Fruit fly (Drosophila melanogaster) whole organism, wandering third instar larva: ENCODE measurements around the gene CG3032.

ENCODE experiments used
- CG32264 ChIP-seq: fragments of 200-800 bp; sonication (Bioruptor generic); optimal IDR thresholded peaks from 2 replicates; lab custom pipeline; 2016; ENCODE audit warnings: missing biosample characterization, missing genetic modification characterization
- CG9705 ChIP-seq: fragments of 200-800 bp; sonication (Bioruptor generic); optimal IDR thresholded peaks from 2 replicates; lab custom pipeline; 2018; ENCODE audit warnings: missing biosample characterization, mild to moderate bottlenecking, missing genetic modification characterization
- CrebA ChIP-seq: fragments of 200-800 bp; sonication (Bioruptor generic); optimal IDR thresholded peaks from 2 replicates; lab custom pipeline; 2016; ENCODE audit warnings: missing biosample characterization, mild to moderate bottlenecking, missing genetic modification characterization, borderline replicate concordance
- Dfd ChIP-seq: fragments of >200 bp; optimal IDR thresholded peaks from 2 replicates; lab custom pipeline; 2017; ENCODE audit warnings: missing biosample characterization, missing genetic modification characterization
- Dif ChIP-seq: fragments of 200-275, 200-300 bp; sonication (Bioruptor generic); optimal IDR thresholded peaks from 2 replicates; lab custom pipeline; 2018; ENCODE audit warnings: missing biosample characterization, missing genetic modification characterization; ENCODE audit not compliant: partially characterized antibody
- GATAd ChIP-seq: sonication (Bioruptor generic); optimal IDR thresholded peaks from 2 replicates; lab custom pipeline; 2016; ENCODE audit warnings: missing biosample characterization, missing genetic modification characterization
- HLH106 ChIP-seq: fragments of 200-800 bp; optimal IDR thresholded peaks from 3 replicates; lab custom pipeline; 2019; ENCODE audit warnings: missing biosample characterization, mild to moderate bottlenecking, missing genetic modification characterization, moderate library complexity
- Hnf4 ChIP-seq: fragments of 200-800 bp; sonication (Bioruptor generic); optimal IDR thresholded peaks from 2 replicates; lab custom pipeline; 2016; ENCODE audit warnings: missing biosample characterization, mild to moderate bottlenecking, missing genetic modification characterization
- Hr78 ChIP-seq: fragments of >200 bp; optimal IDR thresholded peaks from 2 replicates; lab custom pipeline; 2017; ENCODE audit warnings: missing biosample characterization, missing genetic modification characterization
- Hr83 ChIP-seq: fragments of 200-300 bp; sonication (Bioruptor generic); optimal IDR thresholded peaks from 2 replicates; lab custom pipeline; 2016; ENCODE audit warnings: missing biosample characterization, mild to moderate bottlenecking, missing genetic modification characterization, moderate library complexity; ENCODE audit not compliant: poor library complexity, severe bottlenecking
- Jra ChIP-seq: sonication (Bioruptor generic); optimal IDR thresholded peaks from 2 replicates; lab custom pipeline; 2016; ENCODE audit warnings: missing biosample characterization, missing genetic modification characterization
- Mio ChIP-seq: sonication (Bioruptor generic); optimal IDR thresholded peaks from 2 replicates; lab custom pipeline; 2016; ENCODE audit warnings: missing biosample characterization, missing genetic modification characterization
- Myc ChIP-seq: fragments of >200 bp; optimal IDR thresholded peaks from 2 replicates; lab custom pipeline; 2017
- N ChIP-seq: fragments of >200 bp; optimal IDR thresholded peaks from 2 replicates; lab custom pipeline; 2018; ENCODE audit warnings: missing biosample characterization, missing external identifiers, missing genetic modification characterization
- OdsH ChIP-seq: fragments of 200-800 bp; sonication (Bioruptor generic); optimal IDR thresholded peaks from 2 replicates; lab custom pipeline; 2016; ENCODE audit warnings: missing biosample characterization, mild to moderate bottlenecking, missing genetic modification characterization
- Rel ChIP-seq, 2 experiments: fragments of 200-800 bp; sonication (Bioruptor generic) in 1 of 2; optimal IDR thresholded peaks; 2 replicates in 1 of 2; 3 replicates in 1 of 2; lab custom pipeline; 2016 to 2019; ENCODE audit warnings: mild to moderate bottlenecking in 2 of 2, missing biosample characterization in 2 of 2, missing genetic modification characterization in 2 of 2, moderate library complexity in 1 of 2
- Sp1 ChIP-seq: fragments of 200-800 bp; sonication (Bioruptor generic); optimal IDR thresholded peaks from 3 replicates; lab custom pipeline; 2019; ENCODE audit warnings: missing biosample characterization, mild to moderate bottlenecking, missing genetic modification characterization, moderate library complexity
- Vsx2 ChIP-seq: fragments of 200-300, 225-300 bp; sonication (Bioruptor generic); optimal IDR thresholded peaks from 2 replicates; lab custom pipeline; 2018; ENCODE audit warnings: missing biosample characterization, missing genetic modification characterization; ENCODE audit not compliant: partially characterized antibody
- br ChIP-seq: fragments of 200-800 bp; sonication (Bioruptor generic); optimal IDR thresholded peaks from 2 replicates; lab custom pipeline; 2016; ENCODE audit warnings: missing biosample characterization, missing genetic modification characterization
- brk ChIP-seq: fragments of 200-800 bp; sonication (Bioruptor generic); optimal IDR thresholded peaks from 2 replicates; lab custom pipeline; 2016; ENCODE audit warnings: missing biosample characterization, mild to moderate bottlenecking, missing genetic modification characterization
- dl ChIP-seq, 2 experiments: fragments of 175-275, 200-275 bp in 1 of 2; fragments of 200-275 bp in 1 of 2; sonication (Bioruptor generic); optimal IDR thresholded peaks; lab custom pipeline; 2018; ENCODE audit warnings: mild to moderate bottlenecking in 2 of 2, missing biosample characterization in 2 of 2, missing genetic modification characterization in 2 of 2, moderate library complexity in 2 of 2; ENCODE audit not compliant: partially characterized antibody in 2 of 2, insufficient read depth in 1 of 2
- dsf ChIP-seq: sonication (Bioruptor generic); optimal IDR thresholded peaks from 2 replicates; lab custom pipeline; 2016; ENCODE audit warnings: missing biosample characterization, missing genetic modification characterization, borderline replicate concordance
- ey ChIP-seq: fragments of 200-800 bp; sonication (Bioruptor generic); optimal IDR thresholded peaks from 2 replicates; lab custom pipeline; 2016; ENCODE audit warnings: missing biosample characterization, missing genetic modification characterization
- foxo ChIP-seq, 2 experiments: fragments of 200-800 bp; sonication (Bioruptor generic); optimal IDR thresholded peaks; 2 replicates in 1 of 2; 3 replicates in 1 of 2; lab custom pipeline; 2016 to 2017; ENCODE audit warnings: missing biosample characterization in 2 of 2, missing genetic modification characterization in 2 of 2
- fru ChIP-seq: fragments of 200-800 bp; sonication (Bioruptor generic); optimal IDR thresholded peaks from 3 replicates; lab custom pipeline; 2016; ENCODE audit warnings: missing biosample characterization, mild to moderate bottlenecking, missing genetic modification characterization
- h ChIP-seq: fragments of 200-800 bp; sonication (Bioruptor generic); optimal IDR thresholded peaks from 3 replicates; lab custom pipeline; 2016; ENCODE audit warnings: missing biosample characterization, mild to moderate bottlenecking, missing genetic modification characterization
- jim ChIP-seq: fragments of 175-275, 200-325 bp; sonication (Bioruptor generic); optimal IDR thresholded peaks from 2 replicates; lab custom pipeline; 2016; ENCODE audit warnings: missing biosample characterization, mild to moderate bottlenecking, missing genetic modification characterization
- lola ChIP-seq: fragments of >200 bp; optimal IDR thresholded peaks from 2 replicates; lab custom pipeline; 2017; ENCODE audit warnings: missing biosample characterization, missing genetic modification characterization
- pan ChIP-seq: fragments of >200 bp; optimal IDR thresholded peaks from 2 replicates; lab custom pipeline; 2017
- psq ChIP-seq: fragments of 200-800 bp; sonication (Bioruptor generic); optimal IDR thresholded peaks from 3 replicates; lab custom pipeline; 2017; ENCODE audit warnings: missing biosample characterization, mild to moderate bottlenecking, missing genetic modification characterization, moderate library complexity
- rgr ChIP-seq: fragments of 200-800 bp; sonication (Bioruptor generic); optimal IDR thresholded peaks from 3 replicates; lab custom pipeline; 2016; ENCODE audit warnings: missing biosample characterization, mild to moderate bottlenecking, missing genetic modification characterization
- sage ChIP-seq: fragments of 200-800 bp; sonication (Bioruptor generic); optimal IDR thresholded peaks from 2 replicates; lab custom pipeline; 2016; ENCODE audit warnings: missing biosample characterization, mild to moderate bottlenecking, missing genetic modification characterization
- sv ChIP-seq: fragments of 200-800 bp; sonication (Bioruptor generic); optimal IDR thresholded peaks from 3 replicates; lab custom pipeline; 2016; ENCODE audit warnings: missing biosample characterization, missing genetic modification characterization
- tai ChIP-seq: sonication (Bioruptor generic); optimal IDR thresholded peaks from 2 replicates; lab custom pipeline; 2016; ENCODE audit warnings: missing biosample characterization, missing genetic modification characterization
- usp ChIP-seq: fragments of >200 bp; optimal IDR thresholded peaks from 2 replicates; lab custom pipeline; 2017; ENCODE audit warnings: missing biosample characterization, missing genetic modification characterization
- woc ChIP-seq: sonication (Bioruptor generic); optimal IDR thresholded peaks from 2 replicates; lab custom pipeline; 2016; ENCODE audit warnings: missing biosample characterization, mild to moderate bottlenecking, missing genetic modification characterization

The CG3032 gene

DNA sequence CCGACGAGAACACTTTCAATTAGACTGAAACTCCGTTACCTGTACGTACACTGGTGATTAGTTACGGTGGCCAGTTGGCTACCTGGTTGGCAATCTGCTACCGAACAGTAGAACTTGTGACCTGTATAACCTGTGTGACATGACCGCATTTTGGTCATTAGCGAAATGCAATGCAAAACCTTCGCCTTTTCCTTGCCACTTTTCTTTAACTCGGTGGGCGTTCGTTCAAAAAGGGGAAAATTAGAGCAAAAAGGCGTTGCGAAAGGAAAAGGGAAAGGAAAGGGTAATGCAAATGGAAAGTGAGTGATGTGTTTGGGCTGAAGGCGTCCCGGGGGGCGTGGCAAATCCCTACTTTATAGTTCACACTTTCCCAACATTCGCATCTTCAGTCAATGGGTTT lies 45.3 kb upstream of the CG3032 start:
- no peak for TF ChIP-seq psq
- TF ChIP-seq Mio, result no peak
- TF ChIP-seq Hr83 (GFP tag; lab: Kevin White, UChicago), result no peak
- no peak for TF ChIP-seq woc
- no peak for TF ChIP-seq jim
- TF ChIP-seq, all 38 proteins: peak for 0

DNA sequence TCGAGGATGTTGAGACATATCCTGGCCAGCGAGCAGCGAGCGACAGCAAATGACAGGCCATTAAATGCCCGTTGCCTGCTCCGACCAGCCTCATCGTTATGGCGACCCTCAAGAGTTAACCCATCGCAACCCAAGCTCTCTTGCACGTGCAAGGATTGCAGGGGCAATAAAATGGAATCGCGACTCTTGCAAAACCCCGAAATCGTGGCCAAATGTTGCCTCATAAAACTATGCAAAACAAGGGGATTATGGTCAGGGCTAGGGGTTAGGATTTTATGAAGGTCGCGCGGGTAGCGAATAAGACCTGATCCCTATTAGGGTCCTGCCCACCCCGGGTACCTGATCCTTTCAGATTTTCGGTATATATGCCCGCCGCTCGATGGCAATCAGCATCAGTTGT lies 35.4 kb upstream of the CG3032 start, which contains the start of gene nullo:
TSS of gene nullo (plus strand) at position 390 of the 400 bp plus-strand sequence.
- TF ChIP-seq fru (GFP tag; lab: Kevin White, UChicago), result no peak
- TF ChIP-seq OdsH, result no peak
- no peak for TF ChIP-seq Dif (GFP tag; lab: Kevin White, UChicago)
- TF ChIP-seq h (GFP tag; lab: Kevin White, UChicago), result no peak
- TF ChIP-seq usp, result no peak
- no peak for TF ChIP-seq ey (GFP tag; lab: Kevin White, UChicago)
- no peak for TF ChIP-seq Dfd (GFP tag; lab: Kevin White, UChicago)
- no peak for TF ChIP-seq dl (GFP tag; optimal IDR thresholded peaks at IDR 0.05; lab: Kevin White, UChicago; ENCODE audit: insufficient read depth in 1 of 2, partially characterized antibody in 2 of 2)
- no peak for TF ChIP-seq HLH106 (tag; lab: Kevin White, UChicago)
- no peak for TF ChIP-seq psq
- TF ChIP-seq pan (lab: Kevin White, UChicago), result no peak
- TF ChIP-seq Vsx2 (GFP tag; lab: Kevin White, UChicago), result no peak
- no peak for TF ChIP-seq foxo (GFP tag; optimal IDR thresholded peaks at IDR 0.05; lab: Kevin White, UChicago)
- TF ChIP-seq Hr83 (GFP tag; lab: Kevin White, UChicago), result no peak
- no peak for TF ChIP-seq lola

DNA sequence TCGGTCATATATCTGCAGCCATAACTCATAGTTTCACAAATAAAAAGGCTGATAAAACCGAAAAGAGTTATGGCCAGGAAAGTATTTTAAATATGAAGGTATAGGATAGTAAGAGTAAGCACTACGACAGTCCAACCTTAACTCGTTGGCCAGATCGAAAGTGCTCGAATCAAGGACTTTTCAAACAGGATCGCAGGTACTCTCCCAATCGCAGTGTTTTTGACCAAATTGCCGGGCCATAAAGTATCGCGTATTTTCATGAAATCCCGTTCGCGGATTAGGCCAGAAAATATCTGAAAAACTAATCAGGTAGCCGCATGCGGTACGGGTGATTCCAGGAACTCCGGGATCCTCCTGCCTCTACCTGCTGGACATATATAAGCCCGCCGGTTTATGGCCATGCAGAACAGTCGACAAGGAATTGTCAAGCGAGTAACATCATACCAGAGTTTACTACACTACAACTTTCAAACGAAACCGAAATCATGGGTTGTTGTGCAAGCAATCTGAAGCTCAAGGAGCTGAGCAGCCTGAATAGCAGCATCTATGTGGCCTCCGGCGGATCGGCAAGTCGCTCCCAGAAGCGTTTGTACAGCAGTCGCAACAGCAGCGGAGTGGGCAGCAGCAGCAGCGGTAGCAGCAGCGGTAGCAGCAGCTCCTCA lies 26.7 kb upstream of the CG3032 start, which contains the start of gene CG14427:
TSS of gene CG14427 (plus strand) at position 399 of the 662 bp plus-strand sequence.
- no peak for TF ChIP-seq pan (lab: Kevin White, UChicago)
- TF ChIP-seq, all 38 proteins: peak for 0

DNA sequence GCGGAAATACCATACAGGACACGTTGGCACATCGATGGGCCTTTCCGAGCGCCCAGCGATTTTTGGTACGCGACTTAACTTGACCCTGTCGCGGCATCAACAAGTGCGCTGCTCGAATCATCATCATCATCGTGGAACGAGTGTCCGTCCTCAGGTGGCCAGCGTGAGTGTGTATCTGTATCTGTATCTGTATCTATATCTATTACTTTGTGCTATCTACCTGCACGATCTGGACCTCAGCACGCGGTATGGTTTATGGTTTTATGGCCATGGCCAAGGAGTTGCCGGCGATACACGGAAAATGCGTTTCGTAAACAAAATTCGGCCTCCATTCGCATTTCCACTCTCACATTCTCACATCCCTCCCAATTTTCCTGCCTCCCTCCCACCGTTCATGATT lies 23.4 kb upstream of the CG3032 start:
- TF ChIP-seq ey (GFP tag; lab: Kevin White, UChicago) (no peak), usp (no peak), Rel (GFP tag; optimal IDR thresholded peaks at IDR 0.05; lab: Kevin White, UChicago) (no peak), Rel (tag; optimal IDR thresholded peaks at IDR 0.05; lab: Kevin White, UChicago) (no peak), sv (GFP tag; lab: Kevin White, UChicago) (no peak), psq (no peak)
- TF ChIP-seq, all 38 proteins: peak for 0

DNA sequence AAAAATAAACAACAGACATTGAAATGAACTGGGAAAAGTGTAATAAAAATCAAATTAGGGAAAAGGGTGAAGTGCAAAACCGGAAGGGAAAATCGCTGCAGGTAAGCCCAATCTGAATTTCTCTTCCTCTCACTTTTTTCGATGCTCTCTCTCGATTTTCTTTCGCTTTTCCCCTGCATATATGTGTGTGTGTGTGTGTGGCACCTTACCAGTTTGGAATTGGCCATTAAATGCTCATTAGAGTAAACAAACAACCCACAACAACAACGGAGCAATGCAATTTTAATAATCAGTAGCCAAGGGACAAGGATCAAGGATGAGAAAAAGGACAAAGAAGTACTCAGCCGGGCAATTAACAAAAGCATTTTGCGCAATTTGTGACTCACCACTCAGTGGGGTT lies 21.2 kb upstream of the CG3032 start:
- TF ChIP-seq sage (GFP tag; lab: Kevin White, UChicago) (no peak), Mio (no peak), brk (GFP tag; lab: Kevin White, UChicago) (no peak), psq (no peak), Jra (GFP tag; lab: Kevin White, UChicago) (no peak), dsf (GFP tag; lab: Kevin White, UChicago) (no peak)
- TF ChIP-seq, all 38 proteins: peak for 0

DNA sequence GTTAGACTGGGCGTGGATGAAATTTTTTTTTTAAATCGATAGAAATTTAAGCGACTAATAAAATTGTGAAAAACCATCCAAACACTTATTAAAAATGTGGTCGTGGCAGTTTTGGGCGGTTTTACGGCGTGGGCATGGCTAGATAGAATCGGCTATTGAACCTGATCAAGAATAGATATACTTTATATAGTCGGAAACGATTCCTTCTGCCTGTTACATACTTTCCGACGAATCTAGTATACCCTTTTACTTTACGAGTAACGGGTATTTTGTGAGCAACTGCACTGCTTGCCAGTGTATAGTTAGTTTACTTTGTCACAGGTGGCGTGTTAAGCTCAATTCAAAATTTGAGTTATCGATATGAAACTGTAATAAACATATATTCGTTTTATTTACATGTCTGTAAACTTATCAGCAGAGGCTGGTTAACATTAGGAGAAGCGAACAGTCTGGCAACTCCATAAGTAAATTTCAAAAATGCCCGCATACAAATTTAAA lies 1.3 kb upstream of the CG3032 start:
- peak; percentile 57 for TF ChIP-seq Hnf4
- TF ChIP-seq sv (GFP tag; lab: Kevin White, UChicago), result peak; percentile 66
- no peak for TF ChIP-seq dsf (GFP tag; lab: Kevin White, UChicago)
- TF ChIP-seq foxo (GFP tag; optimal IDR thresholded peaks at IDR 0.05; lab: Kevin White, UChicago), result peak; percentile 8 to 78
- TF ChIP-seq HLH106 (tag; lab: Kevin White, UChicago), result peak; percentile 38
- TF ChIP-seq N (GFP tag; lab: Kevin White, UChicago), result no peak
- TF ChIP-seq OdsH, result no peak
- TF ChIP-seq Sp1 (GFP tag; lab: Kevin White, UChicago), result peak; percentile 5
- TF ChIP-seq sage (GFP tag; lab: Kevin White, UChicago), result no peak
- TF ChIP-seq GATAd (GFP tag; lab: Kevin White, UChicago), result no peak
- TF ChIP-seq br (GFP tag; lab: Kevin White, UChicago), result peak; percentile 10
- TF ChIP-seq Mio, result no peak
- peak; percentile 69 for TF ChIP-seq ey (GFP tag; lab: Kevin White, UChicago)
- no peak for TF ChIP-seq CG9705 (GFP tag; lab: Kevin White, UChicago)
- TF ChIP-seq woc, result peak; percentile 90
- TF ChIP-seq fru (GFP tag; lab: Kevin White, UChicago), result peak; percentile 43
- no peak for TF ChIP-seq Hr78 (GFP tag; lab: Kevin White, UChicago)
- peak; percentile 68 for TF ChIP-seq tai (GFP tag; lab: Kevin White, UChicago)
- TF ChIP-seq h (GFP tag; lab: Kevin White, UChicago), result peak; percentile 22
- TF ChIP-seq usp, result no peak
- no peak for TF ChIP-seq Vsx2 (GFP tag; lab: Kevin White, UChicago)
- TF ChIP-seq Jra (GFP tag; lab: Kevin White, UChicago), result peak; percentile 5
- TF ChIP-seq CG32264 (GFP tag; lab: Kevin White, UChicago), result no peak
- no peak for TF ChIP-seq CrebA
- TF ChIP-seq rgr (GFP tag; lab: Kevin White, UChicago), result peak; percentile 34
- TF ChIP-seq Myc (lab: Kevin White, UChicago), result peak; percentile 48
- no peak for TF ChIP-seq Dfd (GFP tag; lab: Kevin White, UChicago)
